Worm (Caenorhabditis elegans): ENCODE results near the gene nhr-40.

nhr-40 gene

ce11 chrX:2590777-2591176, 3.0 kb upstream of the nhr-40 start (continued):
- TF ChIP-seq nhr-237 (tag; optimal IDR thresholded peaks at IDR 0.05) = no peak
- peak; percentile 64 for TF ChIP-seq lin-14 (GFP tag; optimal IDR thresholded peaks at IDR 0.05)
- TF ChIP-seq nhr-20 (tag; optimal IDR thresholded peaks at IDR 0.05) = peak; percentile 63
- peak; percentile 3 for TF ChIP-seq ztf-4 (tag; optimal IDR thresholded peaks at IDR 0.05)
- no peak for TF ChIP-seq ets-5 (GFP tag; IDR thresholded peaks at IDR 0.05)
- TF ChIP-seq zip-4 (GFP tag; optimal IDR thresholded peaks at IDR 0.05) = no peak
- peak; percentile 23 for TF ChIP-seq unc-130 (tag; optimal IDR thresholded peaks at IDR 0.05)
- TF ChIP-seq tlp-1 (tag; optimal IDR thresholded peaks at IDR 0.05) = no peak
- TF ChIP-seq snpc-4 (tag; optimal IDR thresholded peaks at IDR 0.05) = no peak
- no peak for TF ChIP-seq nhr-12 (tag; optimal IDR thresholded peaks at IDR 0.05)
- no peak for TF ChIP-seq pax-3 (tag; optimal IDR thresholded peaks at IDR 0.05)
- TF ChIP-seq skn-1 (tag; optimal IDR thresholded peaks at IDR 0.05) = peak; percentile 36
- no peak for TF ChIP-seq sptf-1 (tag; optimal IDR thresholded peaks at IDR 0.05)
- no peak for TF ChIP-seq egl-27 (tag; optimal IDR thresholded peaks at IDR 0.05)
- TF ChIP-seq irx-1 (tag; optimal IDR thresholded peaks at IDR 0.05) = no peak
- TF ChIP-seq lir-3 (tag; optimal IDR thresholded peaks at IDR 0.05; ENCODE audit: poor library complexity) = no peak
- peak; percentile 15 for TF ChIP-seq nhr-71 (tag; optimal IDR thresholded peaks at IDR 0.05)
- no peak for TF ChIP-seq elt-2 (tag; optimal IDR thresholded peaks at IDR 0.05)
- TF ChIP-seq lin-13 (GFP tag; optimal IDR thresholded peaks at IDR 0.05) = no peak
- no peak for TF ChIP-seq swsn-7 (tag; optimal IDR thresholded peaks at IDR 0.05)
- no peak for TF ChIP-seq tbx-2 (tag; optimal IDR thresholded peaks at IDR 0.05)
- TF ChIP-seq zag-1 (tag; optimal IDR thresholded peaks at IDR 0.05) = no peak
- TF ChIP-seq C04F5.9 (tag; optimal IDR thresholded peaks at IDR 0.05) = no peak
- TF ChIP-seq elt-3 (tag; optimal IDR thresholded peaks at IDR 0.05) = peak in 1 of 6 experiments; percentile 76
- TF ChIP-seq mdl-1 (tag; optimal IDR thresholded peaks at IDR 0.05) = peak in 1 of 2 experiments; percentile 39
- no peak for TF ChIP-seq fkh-4 (tag; optimal IDR thresholded peaks at IDR 0.05; ENCODE audit: borderline replicate concordance)
- TF ChIP-seq hlh-4 (tag; optimal IDR thresholded peaks at IDR 0.05) = no peak
- peak in 1 of 2 experiments; percentile 55 for TF ChIP-seq lin-35 (GFP tag; optimal IDR thresholded peaks at IDR 0.05)
- TF ChIP-seq nhr-90 (tag; optimal IDR thresholded peaks at IDR 0.05; ENCODE audit: poor library complexity) = peak; percentile 36
- TF ChIP-seq nhr-77 (tag; optimal IDR thresholded peaks at IDR 0.05) = no peak
- TF ChIP-seq C16A3.4 (tag; optimal IDR thresholded peaks at IDR 0.05) = peak; percentile 5
- TF ChIP-seq Y116A8C.19 (tag; optimal IDR thresholded peaks at IDR 0.05; ENCODE audit: borderline replicate concordance) = no peak
- TF ChIP-seq nhr-85 (tag) = peak; percentile 83
- TF ChIP-seq unc-86 (tag; optimal IDR thresholded peaks at IDR 0.05) = no peak
- TF ChIP-seq unc-98 (GFP tag; IDR thresholded peaks at IDR 0.05) = no peak

ce11 chrX:2591586-2592000, 2.2 kb upstream of the nhr-40 start:
- TF ChIP-seq nhr-77 (tag; optimal IDR thresholded peaks at IDR 0.05) = peak; percentile 81
- no peak for TF ChIP-seq ztf-11 (tag; optimal IDR thresholded peaks at IDR 0.05)
- no peak for TF ChIP-seq sptf-1 (tag; optimal IDR thresholded peaks at IDR 0.05)
- TF ChIP-seq unc-62 (GFP tag; optimal IDR thresholded peaks at IDR 0.05) = no peak
- no peak for TF ChIP-seq ceh-90 (tag; optimal IDR thresholded peaks at IDR 0.05)
- no peak for TF ChIP-seq mab-9 (GFP tag; IDR thresholded peaks at IDR 0.05)
- no peak for TF ChIP-seq nhr-12 (tag; optimal IDR thresholded peaks at IDR 0.05)
- peak; percentile 70 for TF ChIP-seq rnt-1 (tag; optimal IDR thresholded peaks at IDR 0.05)
- TF ChIP-seq C16A3.4 (tag; optimal IDR thresholded peaks at IDR 0.05) = peak; percentile 48
- TF ChIP-seq lin-35 (GFP tag; optimal IDR thresholded peaks at IDR 0.05) = peak; percentile 54 to 61
- peak; percentile 42 for TF ChIP-seq jun-1 (tag; optimal IDR thresholded peaks at IDR 0.05)
- no peak for TF ChIP-seq nhr-28 (tag; optimal IDR thresholded peaks at IDR 0.05)
- peak; percentile 97 for TF ChIP-seq blmp-1 (tag; optimal IDR thresholded peaks at IDR 0.05)
- peak; percentile 8 for TF ChIP-seq nhr-84 (tag; optimal IDR thresholded peaks at IDR 0.05)
- TF ChIP-seq ztf-4 (tag; optimal IDR thresholded peaks at IDR 0.05) = peak; percentile 40
- no peak for TF ChIP-seq Y116A8C.19 (tag; optimal IDR thresholded peaks at IDR 0.05; ENCODE audit: borderline replicate concordance)
- no peak for TF ChIP-seq vab-15 (tag; optimal IDR thresholded peaks at IDR 0.05)
- no peak for TF ChIP-seq ceh-63 (GFP tag; optimal IDR thresholded peaks at IDR 0.05)
- no peak for TF ChIP-seq dsc-1 (tag; optimal IDR thresholded peaks at IDR 0.05)
- TF ChIP-seq egl-27 (tag; optimal IDR thresholded peaks at IDR 0.05) = peak in 1 of 2 experiments; percentile 13
- TF ChIP-seq pax-3 (tag; optimal IDR thresholded peaks at IDR 0.05) = no peak
- TF ChIP-seq sup-37 (GFP tag; optimal IDR thresholded peaks at IDR 0.05) = no peak
- no peak for TF ChIP-seq efl-3 (GFP tag; optimal IDR thresholded peaks at IDR 0.05)
- TF ChIP-seq mef-2 (tag; optimal IDR thresholded peaks at IDR 0.05) = no peak
- TF ChIP-seq fkh-10 (GFP tag; optimal IDR thresholded peaks at IDR 0.05) = no peak
- TF ChIP-seq grh-1 (GFP tag; IDR thresholded peaks at IDR 0.05) = peak; percentile 52
- TF ChIP-seq lir-3 (tag; optimal IDR thresholded peaks at IDR 0.05; ENCODE audit: poor library complexity) = no peak

All from whole organism, L1 larva.